Worm (Caenorhabditis elegans) whole organism, L4 larva: ENCODE data around the gene T16G1.5.

Experiments used
- daf-16 ChIP-seq, 3 experiments: sonication (generic microtip); optimal IDR thresholded peaks; 2 replicates each; lab custom pipeline; 2016 to 2017; ENCODE audit warnings: missing genetic modification characterization in 3 of 3, missing genetic modification reagents in 3 of 3, mild to moderate bottlenecking in 2 of 3, missing compliant biosample characterization in 2 of 3, missing biosample characterization in 1 of 3, moderate library complexity in 1 of 3
- daf-19 ChIP-seq: fragments of 200-800 bp; sonication (Bioruptor generic); conservative IDR thresholded peaks from 2 replicates; pipeline ENCODE4 v1.3.6; 2022; ENCODE audit warnings: missing genetic modification characterization, missing compliant biosample characterization
- dve-1 ChIP-seq: sonication (generic microtip); optimal IDR thresholded peaks from 2 replicates; lab custom pipeline; 2017; ENCODE audit warnings: antibody characterized with exemption, mild to moderate bottlenecking, missing genetic modification characterization, missing compliant biosample characterization; ENCODE audit not compliant: insufficient read depth
- hlh-11 ChIP-seq: fragments of 200-800 bp; sonication (Bioruptor generic); optimal IDR thresholded peaks from 2 replicates; lab custom pipeline; 2018; ENCODE audit warnings: mild to moderate bottlenecking, missing genetic modification characterization, missing compliant biosample characterization
- unc-62 ChIP-seq, 3 experiments: fragments of 150-350 bp in 1 of 3; sonication (generic microtip); optimal IDR thresholded peaks in 2 of 3; peaks in 1 of 3; 1 replicate in 1 of 3; 2 replicates in 2 of 3; lab custom pipeline; 2014 to 2017; ENCODE audit warnings: missing biosample characterization in 3 of 3, missing genetic modification characterization in 3 of 3, missing genetic modification reagents in 3 of 3, missing genotype in 1 of 3

The T16G1.5 gene

ce11 chrV:12896850-12897249, 42.5 kb downstream of the T16G1.5 start:
- TF ChIP-seq hlh-11 (tag; lab: Kevin White, UChicago), result peak; percentile 32
- TF ChIP-seq daf-16 (GFP tag; optimal IDR thresholded peaks at IDR 0.05; lab: Kevin White, UChicago), result peak in 1 of 2 experiments; percentile 31
- TF ChIP-seq daf-16 (tag; optimal IDR thresholded peaks at IDR 0.05; lab: Kevin White, UChicago), result no peak
- TF ChIP-seq dve-1, result no peak
- no peak for TF ChIP-seq daf-19 (GFP tag; lab: Robert Waterston, UW)

- TF ChIP-seq unc-62 (GFP tag; optimal IDR thresholded peaks at IDR 0.05 in 1 of 2; lab: Kevin White, UChicago) (peak in 1 of 2 experiments; percentile 61), unc-62 (tag; optimal IDR thresholded peaks at IDR 0.05; lab: Kevin White, UChicago) (no peak), daf-16 (GFP tag; optimal IDR thresholded peaks at IDR 0.05; lab: Kevin White, UChicago) (no peak), daf-16 (tag; optimal IDR thresholded peaks at IDR 0.05; lab: Kevin White, UChicago) (no peak)
Measured at ce11 chrV:12895772-12896171, 43.6 kb downstream of the T16G1.5 start, which contains the start of gene ttbk-7. ttbk-7 (minus strand) TSS chrV:12895872.
